Fruit fly (Drosophila melanogaster): Measurements from ENCODE around the gene CG4678.

Gene CG4678

dm6 chrX:16647737-16648434 is 48.0 kb upstream of the CG4678 start:
- TF ChIP-seq CG6854 (GFP tag; optimal IDR thresholded peaks at IDR 0.05): peak; percentile 77
- TF ChIP-seq vri (GFP tag; optimal IDR thresholded peaks at IDR 0.05): peak; percentile 77
- TF ChIP-seq Gug (GFP tag; IDR thresholded peaks at IDR 0.05): no peak
- TF ChIP-seq CG9139 (GFP tag; optimal IDR thresholded peaks at IDR 0.05): peak; percentile 21
- peak; percentile 40; the same call in 2 of the 3 replicates for TF ChIP-seq eg (GFP tag; IDR thresholded peaks at IDR 0.05)
- TF ChIP-seq CG11902 (GFP tag; optimal IDR thresholded peaks at IDR 0.05): no peak
- peak; percentile 55 to 57 for TF ChIP-seq ss (GFP tag; optimal IDR thresholded peaks at IDR 0.05)
- TF ChIP-seq salr (GFP tag; optimal IDR thresholded peaks at IDR 0.05): no peak
- TF ChIP-seq Met (GFP tag; optimal IDR thresholded peaks at IDR 0.05): no peak
- no peak for TF ChIP-seq CG11762 (GFP tag; optimal IDR thresholded peaks at IDR 0.05; ENCODE audit: insufficient read depth)
- peak; percentile 53; the same call in 1 of the 3 replicates for TF ChIP-seq CG6163 (GFP tag; IDR thresholded peaks at IDR 0.05)
- 0 out of 3 replicates have a peak, but pooled peaks have one; percentile 38 for TF ChIP-seq CG8119 (GFP tag; IDR thresholded peaks at IDR 0.05)
- no peak for TF ChIP-seq CG3919 (GFP tag; optimal IDR thresholded peaks at IDR 0.05)
- TF ChIP-seq lz (GFP tag; optimal IDR thresholded peaks at IDR 0.05): no peak
- TF ChIP-seq Eip78C (GFP tag): peak; percentile 27
- no peak for TF ChIP-seq CG6808 (GFP tag; optimal IDR thresholded peaks at IDR 0.05)

- no peak for TF ChIP-seq Lpt (GFP tag; optimal IDR thresholded peaks at IDR 0.05)
- TF ChIP-seq CG32006 (GFP tag; optimal IDR thresholded peaks at IDR 0.05): no peak
- no peak for TF ChIP-seq Hr39 (GFP tag; optimal IDR thresholded peaks at IDR 0.05)
- no peak for TF ChIP-seq Ets96B (tag; optimal IDR thresholded peaks at IDR 0.05)
Measured at dm6 chrX:16648435-16648781, 47.5 kb upstream of the CG4678 start.

- TF ChIP-seq Sox102F (GFP tag; optimal IDR thresholded peaks at IDR 0.05) (no peak), Eip93F (GFP tag; optimal IDR thresholded peaks at IDR 0.05) (peak; percentile 27), svp (GFP tag) (peak; percentile 82), CG6792 (GFP tag; optimal IDR thresholded peaks at IDR 0.05) (no peak), spab (GFP tag; optimal IDR thresholded peaks at IDR 0.05) (no peak), CG4318 (GFP tag; optimal IDR thresholded peaks at IDR 0.05) (no peak), acj6 (GFP tag; optimal IDR thresholded peaks at IDR 0.05) (no peak), Hr39 (GFP tag; optimal IDR thresholded peaks at IDR 0.05) (no peak), CG6854 (GFP tag; optimal IDR thresholded peaks at IDR 0.05) (no peak), Sox15 (GFP tag; optimal IDR thresholded peaks at IDR 0.05) (no peak), pdm3 (GFP tag; optimal IDR thresholded peaks at IDR 0.05) (no peak), CG34406 (GFP tag; optimal IDR thresholded peaks at IDR 0.05) (no peak), dac (GFP tag; optimal IDR thresholded peaks at IDR 0.05) (no peak), OdsH (GFP tag; optimal IDR thresholded peaks at IDR 0.05) (no peak), CG32006 (GFP tag; optimal IDR thresholded peaks at IDR 0.05) (no peak), CG11902 (GFP tag; optimal IDR thresholded peaks at IDR 0.05) (no peak), CG10669 (GFP tag; optimal IDR thresholded peaks at IDR 0.05) (no peak), Hr38 (GFP tag; optimal IDR thresholded peaks at IDR 0.05) (no peak), esn (GFP tag; optimal IDR thresholded peaks at IDR 0.05) (no peak), Met (GFP tag; optimal IDR thresholded peaks at IDR 0.05) (peak; percentile 69), vri (GFP tag; optimal IDR thresholded peaks at IDR 0.05) (no peak), CG15336 (GFP tag; IDR thresholded peaks at IDR 0.05) (peak; percentile 44; the same call in 1 of the 2 replicates), cyc (GFP tag; optimal IDR thresholded peaks at IDR 0.05) (no peak), net (GFP tag; optimal IDR thresholded peaks at IDR 0.05) (peak; percentile 41), CG6808 (GFP tag; optimal IDR thresholded peaks at IDR 0.05) (no peak), eg (GFP tag; IDR thresholded peaks at IDR 0.05) (0 out of 3 replicates have a peak, but pooled peaks have one; percentile 27), Smox (GFP tag; optimal IDR thresholded peaks at IDR 0.05) (no peak), Eip78C (GFP tag) (peak; percentile 91), CG6276 (GFP tag; optimal IDR thresholded peaks at IDR 0.05) (no peak), Blimp-1 (GFP tag; optimal IDR thresholded peaks at IDR 0.05) (no peak), CG3032 (tag; optimal IDR thresholded peaks at IDR 0.05) (no peak), fd59A (GFP tag; optimal IDR thresholded peaks at IDR 0.05) (no peak), Ets96B (tag; optimal IDR thresholded peaks at IDR 0.05) (no peak), Sox14 (GFP tag; optimal IDR thresholded peaks at IDR 0.05) (peak; percentile 13)
Measured at dm6 chrX:16650078-16651063, 45.6 kb upstream of the CG4678 start.
